Worm (Caenorhabditis elegans) whole organism, young adult: ENCODE results near the gene E04F6.9.

ENCODE experiments used
- B0035.1 ChIP-seq: sonication (generic microtip); optimal IDR thresholded peaks from 2 replicates; lab custom pipeline; 2016; ENCODE audit warnings: missing genetic modification characterization, mild to moderate bottlenecking, missing compliant biosample characterization, missing genotype, missing genetic modification reagents
- F57A8.1 ChIP-seq: fragments of 200-800 bp; sonication (Bioruptor generic); optimal IDR thresholded peaks from 2 replicates; lab custom pipeline; 2018; ENCODE audit warnings: mild to moderate bottlenecking, missing genetic modification characterization, moderate library complexity, missing compliant biosample characterization
- T26A5.8 ChIP-seq: sonication (generic microtip); optimal IDR thresholded peaks from 2 replicates; lab custom pipeline; 2016; ENCODE audit warnings: missing genetic modification characterization, missing compliant biosample characterization
- ama-1 ChIP-seq, 3 experiments: fragments of 150-350 bp in 1 of 3; sonication (generic microtip) in 2 of 3; optimal IDR thresholded peaks; 2 replicates each; lab custom pipeline; 2014 to 2018; ENCODE audit warnings: missing biosample characterization in 2 of 3, missing genetic modification characterization in 2 of 3, missing genetic modification reagents in 2 of 3
- aptf-2 ChIP-seq: fragments of 200-800 bp; sonication (Bioruptor generic); conservative IDR thresholded peaks from 2 replicates; pipeline ENCODE4 v1.3.6; 2022; ENCODE audit warnings: missing genetic modification reagents, missing genetic modification characterization, missing compliant biosample characterization
- athp-1 ChIP-seq: sonication (generic microtip); optimal IDR thresholded peaks from 2 replicates; lab custom pipeline; 2017; ENCODE audit warnings: mild to moderate bottlenecking, missing genetic modification characterization, missing compliant biosample characterization
- bed-1 ChIP-seq: fragments of 200-800 bp; sonication (Bioruptor generic); IDR thresholded peaks from 2 replicates; pipeline ENCODE4 v1.3.6; 2022; ENCODE audit warnings: missing genetic modification reagents, missing genetic modification characterization, missing compliant biosample characterization
- ceh-27 ChIP-seq: fragments of 200-800 bp; sonication (Bioruptor generic); optimal IDR thresholded peaks from 2 replicates; lab custom pipeline; 2018; ENCODE audit warnings: mild to moderate bottlenecking, missing genetic modification characterization, moderate library complexity, missing compliant biosample characterization
- ceh-40 ChIP-seq: fragments of 200-800 bp; sonication (Bioruptor generic); IDR thresholded peaks from 2 replicates; pipeline ENCODE4 v1.3.6; 2022; ENCODE audit warnings: missing genetic modification characterization, missing compliant biosample characterization
- ceh-58 ChIP-seq: fragments of 200-800 bp; sonication (Bioruptor generic); IDR thresholded peaks from 2 replicates; pipeline ENCODE4 v1.3.6; 2022; ENCODE audit warnings: missing genetic modification characterization, missing compliant biosample characterization
- efl-1 ChIP-seq: fragments of 150-350 bp; optimal IDR thresholded peaks from 2 replicates; lab custom pipeline; 2014; ENCODE audit warnings: missing biosample characterization, missing genetic modification reagents, missing genetic modification characterization
- fkh-3 ChIP-seq: sonication (generic microtip); optimal IDR thresholded peaks from 2 replicates; lab custom pipeline; 2016; ENCODE audit warnings: mild to moderate bottlenecking, missing genetic modification characterization, missing compliant biosample characterization
- gei-17 ChIP-seq: fragments of 200-800 bp; sonication (Bioruptor generic); optimal IDR thresholded peaks from 2 replicates; lab custom pipeline; 2018; ENCODE audit warnings: mild to moderate bottlenecking, missing genetic modification characterization, missing compliant biosample characterization
- hlh-26 ChIP-seq: fragments of 200-800 bp; sonication (Bioruptor generic); conservative IDR thresholded peaks from 2 replicates; pipeline ENCODE4 v1.3.6; 2022; ENCODE audit warnings: missing genetic modification reagents, missing genetic modification characterization, missing compliant biosample characterization
- hrde-1 ChIP-seq: sonication (generic microtip); optimal IDR thresholded peaks from 2 replicates; lab custom pipeline; 2016; ENCODE audit warnings: missing genetic modification characterization, mild to moderate bottlenecking, missing compliant biosample characterization, moderate library complexity, missing genotype, missing genetic modification reagents, borderline replicate concordance
- hsf-1 ChIP-seq: fragments of 200-800 bp; sonication (Bioruptor generic); IDR thresholded peaks from 2 replicates; pipeline ENCODE4 v1.3.6; 2022; ENCODE audit warnings: missing genetic modification reagents, missing genetic modification characterization, missing compliant biosample characterization
- let-526 ChIP-seq: fragments of 200-800 bp; sonication (Bioruptor generic); IDR thresholded peaks from 2 replicates; pipeline ENCODE4 v1.3.6; 2022; ENCODE audit warnings: missing genetic modification reagents, missing genetic modification characterization, missing compliant biosample characterization
- lin-35 ChIP-seq, 3 experiments: fragments of 150-350 bp in 2 of 3; sonication (generic microtip) in 1 of 3; optimal IDR thresholded peaks; 2 replicates each; lab custom pipeline; 2014 to 2018; ENCODE audit warnings: missing biosample characterization in 3 of 3, missing genetic modification characterization in 3 of 3, missing genetic modification reagents in 3 of 3
- lin-40 ChIP-seq: sonication (generic microtip); optimal IDR thresholded peaks from 2 replicates; lab custom pipeline; 2016; ENCODE audit warnings: missing genetic modification characterization, mild to moderate bottlenecking, missing compliant biosample characterization, missing genotype, missing genetic modification reagents
- madf-3 ChIP-seq: fragments of 200-800 bp; sonication (Bioruptor generic); IDR thresholded peaks from 2 replicates; pipeline ENCODE4 v1.3.6; 2022; ENCODE audit warnings: missing genetic modification reagents, missing genetic modification characterization, missing compliant biosample characterization
- madf-6 ChIP-seq: fragments of 200-800 bp; sonication (Bioruptor generic); IDR thresholded peaks from 2 replicates; pipeline ENCODE4 v1.3.6; 2022; ENCODE audit warnings: missing genetic modification reagents, missing genetic modification characterization, missing compliant biosample characterization
- madf-8 ChIP-seq: fragments of 200-800 bp; sonication (Bioruptor generic); conservative IDR thresholded peaks from 2 replicates; pipeline ENCODE4 v1.3.6; 2022; ENCODE audit warnings: missing genetic modification reagents, missing genetic modification characterization, missing compliant biosample characterization
- nhr-179 ChIP-seq: sonication (generic microtip); optimal IDR thresholded peaks from 2 replicates; lab custom pipeline; 2016; ENCODE audit warnings: mild to moderate bottlenecking, missing genetic modification characterization, missing compliant biosample characterization
- rpc-1 ChIP-seq, 2 experiments: fragments of 150-350 bp in 1 of 2; sonication (generic microtip) in 1 of 2; optimal IDR thresholded peaks; 2 replicates each; lab custom pipeline; 2014 to 2018; ENCODE audit warnings: missing biosample characterization in 1 of 2, missing genetic modification characterization in 1 of 2, missing genetic modification reagents in 1 of 2, missing genotype in 1 of 2
- sea-2 ChIP-seq: fragments of 200-800 bp; sonication (Bioruptor generic); IDR thresholded peaks from 2 replicates; pipeline ENCODE4 v1.3.6; 2022; ENCODE audit warnings: missing genetic modification characterization, missing compliant biosample characterization
- snpc-1.3 ChIP-seq: sonication (generic microtip); optimal IDR thresholded peaks from 2 replicates; lab custom pipeline; 2017; ENCODE audit warnings: missing genetic modification characterization, mild to moderate bottlenecking, missing compliant biosample characterization, antibody characterized with exemption, moderate library complexity, missing genotype, missing genetic modification reagents; ENCODE audit not compliant: insufficient read depth
- tbx-9 ChIP-seq: sonication (generic microtip); optimal IDR thresholded peaks from 2 replicates; lab custom pipeline; 2016; ENCODE audit warnings: borderline replicate concordance, missing genetic modification characterization, inconsistent platforms, missing compliant biosample characterization
- tlf-1 ChIP-seq: fragments of 200-800 bp; sonication (Bioruptor generic); optimal IDR thresholded peaks from 2 replicates; lab custom pipeline; 2018; ENCODE audit warnings: mild to moderate bottlenecking, missing genetic modification characterization, missing compliant biosample characterization
- xnd-1 ChIP-seq: sonication (generic microtip); optimal IDR thresholded peaks from 2 replicates; lab custom pipeline; 2016; ENCODE audit warnings: missing genotype, missing genetic modification reagents, missing genetic modification characterization, missing compliant biosample characterization
- ztf-25 ChIP-seq: fragments of 200-800 bp; sonication (Bioruptor generic); IDR thresholded peaks from 2 replicates; pipeline ENCODE4 v1.3.6; 2022; ENCODE audit warnings: missing genetic modification reagents, missing genetic modification characterization, missing compliant biosample characterization
- ztf-26 ChIP-seq: sonication (generic microtip); optimal IDR thresholded peaks from 2 replicates; lab custom pipeline; 2017; ENCODE audit warnings: missing genetic modification characterization, missing compliant biosample characterization

Gene E04F6.9

DNA sequence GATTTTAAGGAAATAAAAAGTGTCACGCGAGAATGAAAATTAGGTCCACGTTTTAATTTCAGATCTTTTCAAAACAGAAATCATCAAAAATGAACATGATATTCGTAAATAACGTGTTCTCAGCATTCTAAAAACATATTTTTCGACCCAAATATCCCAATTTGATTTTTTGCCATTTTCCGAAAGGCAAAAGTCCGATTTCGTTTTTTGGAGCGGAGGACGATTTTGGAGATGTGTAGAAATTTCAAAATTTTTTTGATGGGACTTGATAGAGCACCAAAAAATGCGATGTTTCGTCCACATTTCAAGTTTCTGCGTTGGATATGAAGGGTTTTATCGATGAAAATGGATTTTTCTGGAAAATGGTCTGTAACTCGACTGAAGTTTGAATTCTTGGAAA, 18.7 kb upstream of the E04F6.9 start:
- TF ChIP-seq sea-2 (GFP tag; lab: Robert Waterston, UW) (no peak), tbx-9 (tag; lab: Kevin White, UChicago) (no peak), B0035.1 (no peak), aptf-2 (GFP tag; lab: Robert Waterston, UW) (no peak), snpc-1.3 (no peak), bed-1 (GFP tag; lab: Robert Waterston, UW) (no peak), let-526 (GFP tag; lab: Robert Waterston, UW) (no peak), hrde-1 (no peak), ceh-58 (GFP tag; lab: Robert Waterston, UW) (no peak), gei-17 (GFP tag; lab: Kevin White, UChicago) (no peak), tlf-1 (GFP tag; lab: Kevin White, UChicago) (no peak), nhr-179 (tag; lab: Kevin White, UChicago) (no peak), T26A5.8 (no peak), fkh-3 (tag; lab: Kevin White, UChicago) (no peak), xnd-1 (no peak), rpc-1 (optimal IDR thresholded peaks at IDR 0.05; lab: Kevin White, UChicago) (no peak), rpc-1 (tag; optimal IDR thresholded peaks at IDR 0.05; lab: Kevin White, UChicago) (no peak), madf-8 (GFP tag; lab: Robert Waterston, UW) (no peak), ztf-26 (no peak)
- TF ChIP-seq, all 124 proteins: peak for 0

DNA sequence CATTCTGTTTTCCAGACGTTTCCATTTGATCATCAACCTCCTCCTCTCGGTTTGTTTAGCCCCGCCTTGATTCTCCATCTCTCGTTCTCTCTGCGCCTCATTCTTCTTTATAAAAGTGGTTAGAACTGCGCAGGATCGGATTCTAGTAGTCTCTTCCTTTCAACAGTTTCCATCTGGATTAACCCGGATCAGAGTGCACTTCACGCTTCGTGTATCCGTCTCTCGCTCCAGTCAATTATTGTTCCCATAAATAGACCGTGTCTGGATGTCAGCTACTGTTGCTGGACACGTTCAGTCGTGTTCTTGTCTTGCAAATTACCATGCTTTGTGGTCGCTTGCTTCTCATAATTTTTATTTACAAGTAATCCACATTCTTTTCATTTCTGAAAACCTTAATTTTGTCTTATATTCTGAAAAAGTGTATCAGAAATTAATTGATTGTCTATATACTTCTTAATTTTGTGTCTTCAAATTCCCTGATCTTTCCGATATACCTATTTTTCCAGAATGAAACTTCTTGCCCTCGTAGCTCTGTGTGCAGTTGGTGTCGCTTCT, 16.8 kb upstream of the E04F6.9 start, which contains the start of gene F32A5.4:
F32A5.4 (plus strand) TSS at position 505 of the 555 bp plus-strand sequence.
- TF ChIP-seq lin-40 (tag; lab: Kevin White, UChicago) (no peak), hsf-1 (GFP tag; lab: Robert Waterston, UW) (0 out of 2 replicates have a peak, but pooled peaks have one; percentile 37), lin-35 (GFP tag; optimal IDR thresholded peaks at IDR 0.05; lab: Kevin White, UChicago) (no peak), ceh-27 (GFP tag; lab: Kevin White, UChicago) (no peak), F57A8.1 (GFP tag; lab: Kevin White, UChicago) (no peak), hrde-1 (no peak), ama-1 (optimal IDR thresholded peaks at IDR 0.05; lab: Kevin White, UChicago) (peak; percentile 62), ama-1 (GFP tag; optimal IDR thresholded peaks at IDR 0.05; lab: Kevin White, UChicago) (no peak)

DNA sequence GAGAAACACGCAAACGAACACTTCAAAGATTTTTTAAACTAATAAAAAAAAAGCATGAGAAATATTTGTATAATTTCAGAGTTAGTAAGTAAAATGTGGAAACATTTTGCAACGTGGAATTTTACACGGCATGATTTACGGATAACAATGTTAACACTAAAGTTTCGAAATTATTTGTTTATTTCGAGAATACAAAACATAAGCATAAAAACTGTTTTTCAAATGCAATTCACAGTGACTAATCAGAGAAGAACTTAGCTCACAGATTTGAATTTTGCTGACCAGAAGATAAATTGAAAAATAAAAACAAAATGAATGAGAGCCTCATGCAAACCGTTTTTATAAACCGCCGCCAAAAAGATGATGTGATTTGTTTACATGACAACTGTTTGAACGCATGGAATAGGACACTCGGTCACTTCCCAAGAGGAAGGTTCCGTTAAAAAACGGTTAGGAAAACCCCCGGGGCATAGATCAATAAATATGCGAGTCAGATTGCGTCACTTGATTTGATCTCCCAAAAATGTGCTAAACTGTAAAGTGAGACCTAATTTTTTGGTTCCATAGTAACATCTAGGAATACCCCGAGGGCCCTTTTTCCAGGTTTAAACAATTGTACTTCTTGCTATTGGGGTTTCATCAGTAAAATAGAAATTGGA, 14.0 kb upstream of the E04F6.9 start, which contains the start of gene clh-3:
clh-3 (minus strand) TSS at position 51 of the 659 bp plus-strand sequence.
- TF ChIP-seq madf-8 (GFP tag; lab: Robert Waterston, UW) (peak; percentile 36), snpc-1.3 (no peak), madf-6 (GFP tag; lab: Robert Waterston, UW) (peak; percentile 60), madf-3 (GFP tag; lab: Robert Waterston, UW) (no peak), aptf-2 (GFP tag; lab: Robert Waterston, UW) (peak; percentile 99), efl-1 (GFP tag; lab: Kevin White, UChicago) (peak; percentile 61)

- TF ChIP-seq athp-1 (no peak), ceh-40 (GFP tag; lab: Robert Waterston, UW) (no peak), hlh-26 (GFP tag; lab: Robert Waterston, UW) (no peak), ztf-25 (no peak)
- TF ChIP-seq, all 124 proteins: peak for 0
These were observed 12.1 kb upstream of the E04F6.9 start for ce11 chrII:7224074-7224473.
